Worm (Caenorhabditis elegans): ENCODE data around the gene pals-20.

ce11 chrIII:1421436-1421835 is 33.3 kb upstream of the pals-20 start:
- TF ChIP-seq dao-5 (tag; optimal IDR thresholded peaks at IDR 0.05), result no peak
- TF ChIP-seq W03F9.2 (tag; optimal IDR thresholded peaks at IDR 0.05), result no peak
